Worm (Caenorhabditis elegans) whole organism, L2 larva: ENCODE data around the gene cyp-33E1.

Experiments used
- crh-2 ChIP-seq: sonication (generic microtip); optimal IDR thresholded peaks from 2 replicates; lab custom pipeline; 2017; ENCODE audit warnings: missing biosample characterization, missing genetic modification characterization
- egl-27 ChIP-seq: sonication (generic microtip); optimal IDR thresholded peaks from 3 replicates; lab custom pipeline; 2017; ENCODE audit warnings: missing biosample characterization, missing genetic modification reagents, missing genetic modification characterization
- nhr-11 ChIP-seq: fragments of 150-350 bp; optimal IDR thresholded peaks from 2 replicates; lab custom pipeline; 2014; ENCODE audit warnings: missing biosample characterization, missing genetic modification characterization
- unc-55 ChIP-seq: fragments of 150-350 bp; sonication (generic microtip); optimal IDR thresholded peaks from 3 replicates; lab custom pipeline; 2014; ENCODE audit warnings: missing biosample characterization, missing genetic modification reagents, missing genetic modification characterization

The cyp-33E1 gene

DNA sequence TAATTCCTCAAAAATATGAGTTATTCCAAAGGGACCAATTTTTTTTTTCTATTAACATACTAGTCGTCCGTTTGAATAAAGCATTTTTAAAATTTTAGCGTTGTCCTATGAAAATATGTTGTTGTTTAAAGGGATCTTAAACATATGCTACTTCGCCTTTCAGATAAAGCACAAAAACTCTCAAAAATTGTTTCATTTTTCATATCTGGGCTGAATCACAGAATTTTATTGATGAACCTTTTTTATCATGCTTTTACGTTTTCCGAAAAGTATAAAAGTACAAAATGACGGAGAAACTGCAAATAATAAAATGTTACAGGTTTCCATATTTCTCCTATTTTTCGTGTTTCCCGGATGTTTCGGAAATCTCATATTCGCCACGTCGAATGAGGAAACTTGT lies 52.6 kb downstream of the cyp-33E1 start, which contains the start of gene clec-181:
clec-181 (plus strand) TSS at position 301 of the 400 bp plus-strand sequence.
- TF ChIP-seq crh-2 (tag; lab: Kevin White, UChicago) (no peak), unc-55 (no peak), nhr-11 (tag; lab: Kevin White, UChicago) (no peak), egl-27 (tag; lab: Kevin White, UChicago) (no peak)
